Fruit fly (Drosophila melanogaster) whole organism, prepupa: ENCODE results near the gene N.

Source experiments
- CG10669 ChIP-seq: fragments of 200-800 bp; sonication (Bioruptor generic); optimal IDR thresholded peaks from 3 replicates; lab custom pipeline; 2018; ENCODE audit warnings: missing biosample characterization, mild to moderate bottlenecking, missing genetic modification characterization, moderate library complexity
- CG11294 ChIP-seq: fragments of 200-800 bp; sonication (Bioruptor generic); IDR thresholded peaks from 2 replicates; pipeline ENCODE4 v1.3.6; 2022; ENCODE audit warnings: missing biosample characterization, missing genetic modification characterization
- CG16779 ChIP-seq: fragments of 200-800 bp; sonication (Bioruptor generic); optimal IDR thresholded peaks from 3 replicates; lab custom pipeline; 2017; ENCODE audit warnings: missing biosample characterization, mild to moderate bottlenecking, missing genetic modification characterization
- CG3032 ChIP-seq: fragments of 200-800 bp; optimal IDR thresholded peaks from 2 replicates; lab custom pipeline; 2019; ENCODE audit warnings: missing biosample characterization, mild to moderate bottlenecking, missing genetic modification characterization, moderate library complexity
- CG31627 ChIP-seq: fragments of 200-800 bp; sonication (Bioruptor generic); optimal IDR thresholded peaks from 3 replicates; lab custom pipeline; 2016; ENCODE audit warnings: missing biosample characterization, missing genetic modification characterization
- CG32006 ChIP-seq: fragments of 200-800 bp; sonication (Bioruptor generic); optimal IDR thresholded peaks from 3 replicates; lab custom pipeline; 2017; ENCODE audit warnings: missing biosample characterization, mild to moderate bottlenecking, missing genetic modification characterization
- CG4318 ChIP-seq: fragments of 200-800 bp; sonication (Bioruptor generic); optimal IDR thresholded peaks from 3 replicates; lab custom pipeline; 2017; ENCODE audit warnings: missing biosample characterization, mild to moderate bottlenecking, missing genetic modification characterization
- CG6163 ChIP-seq: fragments of 200-800 bp; sonication (Bioruptor generic); IDR thresholded peaks from 3 replicates; pipeline ENCODE4 v1.3.6; 2022; ENCODE audit warnings: missing biosample characterization, missing genetic modification characterization
- CG6276 ChIP-seq: fragments of 200-800 bp; sonication (Bioruptor generic); optimal IDR thresholded peaks from 2 replicates; lab custom pipeline; 2017; ENCODE audit warnings: missing biosample characterization, mild to moderate bottlenecking, missing genetic modification characterization
- CG6792 ChIP-seq: fragments of 200-800 bp; sonication (Bioruptor generic); optimal IDR thresholded peaks from 3 replicates; lab custom pipeline; 2016; ENCODE audit warnings: missing biosample characterization, missing genetic modification characterization
- CG6808 ChIP-seq: fragments of 200-800 bp; sonication (Bioruptor generic); optimal IDR thresholded peaks from 3 replicates; lab custom pipeline; 2017; ENCODE audit warnings: missing biosample characterization, missing genetic modification characterization, mild to moderate bottlenecking, moderate library complexity, missing genetic modification reagents
- CG6854 ChIP-seq: fragments of 200-800 bp; sonication (Bioruptor generic); optimal IDR thresholded peaks from 2 replicates; lab custom pipeline; 2017; ENCODE audit warnings: missing biosample characterization, mild to moderate bottlenecking, missing genetic modification characterization
- CG7368 ChIP-seq: fragments of 200-800 bp; sonication (Bioruptor generic); optimal IDR thresholded peaks from 3 replicates; lab custom pipeline; 2016; ENCODE audit warnings: missing biosample characterization, missing genetic modification characterization
- CG8119 ChIP-seq: fragments of 200-800 bp; sonication (Bioruptor generic); IDR thresholded peaks from 3 replicates; pipeline ENCODE4 v1.3.6; 2022; ENCODE audit warnings: missing biosample characterization, missing genetic modification characterization
- CG8319 ChIP-seq: fragments of 200-800 bp; sonication (Bioruptor generic); optimal IDR thresholded peaks from 3 replicates; lab custom pipeline; 2016; ENCODE audit warnings: missing biosample characterization, missing genetic modification characterization
- CG8632 ChIP-seq: fragments of 200-800 bp; sonication (Bioruptor generic); optimal IDR thresholded peaks from 3 replicates; lab custom pipeline; 2016; ENCODE audit warnings: missing biosample characterization, missing genetic modification characterization
- CG9139 ChIP-seq: fragments of 200-800 bp; sonication (Bioruptor generic); optimal IDR thresholded peaks from 3 replicates; lab custom pipeline; 2017; ENCODE audit warnings: missing biosample characterization, mild to moderate bottlenecking, missing genetic modification characterization
- Eip75B ChIP-seq: fragments of 200-800 bp; sonication (Bioruptor generic); optimal IDR thresholded peaks from 3 replicates; lab custom pipeline; 2016; ENCODE audit warnings: missing biosample characterization, missing genetic modification characterization
- Eip78C ChIP-seq: fragments of 200-800 bp; sonication (Bioruptor generic); peaks from one replicate; lab custom pipeline; 2016; ENCODE audit warnings: missing biosample characterization, missing genetic modification characterization
- Ets21C ChIP-seq: fragments of 200-800 bp; sonication (Bioruptor generic); optimal IDR thresholded peaks from 3 replicates; lab custom pipeline; 2016; ENCODE audit warnings: missing biosample characterization, missing genetic modification characterization
- Gug ChIP-seq: fragments of 200-800 bp; sonication (Bioruptor generic); IDR thresholded peaks from 2 replicates; pipeline ENCODE4 v1.3.6; 2022; ENCODE audit warnings: missing biosample characterization, missing genetic modification characterization
- Hr38 ChIP-seq: sonication (Bioruptor generic); optimal IDR thresholded peaks from 2 replicates; lab custom pipeline; 2016; ENCODE audit warnings: missing biosample characterization, missing genetic modification characterization
- Hr39 ChIP-seq: fragments of 200-800 bp; sonication (Bioruptor generic); optimal IDR thresholded peaks from 2 replicates; lab custom pipeline; 2016; ENCODE audit warnings: missing biosample characterization, missing genetic modification characterization
- Met ChIP-seq: fragments of 200-800 bp; sonication (Bioruptor generic); optimal IDR thresholded peaks from 3 replicates; lab custom pipeline; 2016; ENCODE audit warnings: missing biosample characterization, missing genetic modification characterization
- OdsH ChIP-seq: fragments of 200-800 bp; sonication (Bioruptor generic); optimal IDR thresholded peaks from 3 replicates; lab custom pipeline; 2016; ENCODE audit warnings: missing biosample characterization, missing genetic modification characterization
- Sox102F ChIP-seq: fragments of 200-800 bp; sonication (Bioruptor generic); optimal IDR thresholded peaks from 2 replicates; lab custom pipeline; 2016; ENCODE audit warnings: missing biosample characterization, mild to moderate bottlenecking, missing genetic modification characterization
- Sox14 ChIP-seq: fragments of 200-800 bp; sonication (Bioruptor generic); optimal IDR thresholded peaks from 3 replicates; lab custom pipeline; 2016; ENCODE audit warnings: missing biosample characterization, missing genetic modification characterization
- Sox15 ChIP-seq: fragments of 200-800 bp; sonication (Bioruptor generic); optimal IDR thresholded peaks from 3 replicates; lab custom pipeline; 2016; ENCODE audit warnings: missing biosample characterization, missing genetic modification characterization
- achi ChIP-seq: fragments of 200-800 bp; sonication (Bioruptor generic); optimal IDR thresholded peaks from 3 replicates; lab custom pipeline; 2016; ENCODE audit warnings: missing biosample characterization, missing genetic modification characterization
- cyc ChIP-seq: fragments of 200-800 bp; sonication (Bioruptor generic); optimal IDR thresholded peaks from 3 replicates; lab custom pipeline; 2016; ENCODE audit warnings: missing biosample characterization, missing genetic modification characterization
- dsx ChIP-seq: fragments of 200-800 bp; optimal IDR thresholded peaks from 3 replicates; lab custom pipeline; 2019; ENCODE audit warnings: missing biosample characterization, mild to moderate bottlenecking, missing genetic modification characterization, moderate library complexity; ENCODE audit not compliant: poor library complexity, severe bottlenecking
- eg ChIP-seq: fragments of 200-800 bp; sonication (Bioruptor generic); IDR thresholded peaks from 3 replicates; pipeline ENCODE4 v1.3.6; 2022; ENCODE audit warnings: missing biosample characterization, missing genetic modification characterization
- fd59A ChIP-seq: fragments of 200-800 bp; sonication (Bioruptor generic); optimal IDR thresholded peaks from 2 replicates; lab custom pipeline; 2017; ENCODE audit warnings: missing biosample characterization, mild to moderate bottlenecking, missing genetic modification characterization, missing genetic modification reagents
- fd85E ChIP-seq: fragments of 200-800 bp; sonication (Bioruptor generic); optimal IDR thresholded peaks from 3 replicates; lab custom pipeline; 2016; ENCODE audit warnings: missing biosample characterization, missing genetic modification characterization
- fkh ChIP-seq: fragments of 200-800 bp; sonication (Bioruptor generic); optimal IDR thresholded peaks from 3 replicates; lab custom pipeline; 2017; ENCODE audit warnings: missing biosample characterization, mild to moderate bottlenecking, missing genetic modification characterization, moderate library complexity
- lz ChIP-seq: fragments of 200-800 bp; sonication (Bioruptor generic); optimal IDR thresholded peaks from 3 replicates; lab custom pipeline; 2016; ENCODE audit warnings: missing biosample characterization, missing genetic modification characterization
- pdm3 ChIP-seq: fragments of 200-800 bp; sonication (Bioruptor generic); optimal IDR thresholded peaks from 3 replicates; lab custom pipeline; 2016; ENCODE audit warnings: missing biosample characterization, missing genetic modification characterization
- spab ChIP-seq: fragments of 200-800 bp; sonication (Bioruptor generic); optimal IDR thresholded peaks from 2 replicates; lab custom pipeline; 2017; ENCODE audit warnings: missing biosample characterization, mild to moderate bottlenecking, missing genetic modification characterization, missing genetic modification reagents
- ss ChIP-seq, 2 experiments: fragments of 200-800 bp; sonication (Bioruptor generic); optimal IDR thresholded peaks; 2 replicates in 1 of 2; 3 replicates in 1 of 2; lab custom pipeline; 2017 to 2018; ENCODE audit warnings: mild to moderate bottlenecking in 2 of 2, missing biosample characterization in 2 of 2, missing genetic modification characterization in 2 of 2, moderate library complexity in 1 of 2
- svp ChIP-seq: fragments of 200-800 bp; sonication (Bioruptor generic); peaks from one replicate; lab custom pipeline; 2016; ENCODE audit warnings: missing biosample characterization, missing genetic modification characterization
- topi ChIP-seq: fragments of 200-800 bp; sonication (Bioruptor generic); optimal IDR thresholded peaks from 3 replicates; lab custom pipeline; 2016; ENCODE audit warnings: missing biosample characterization, missing genetic modification characterization
- vri ChIP-seq: fragments of 200-800 bp; sonication (Bioruptor generic); optimal IDR thresholded peaks from 3 replicates; lab custom pipeline; 2016; ENCODE audit warnings: missing biosample characterization, mild to moderate bottlenecking, missing genetic modification characterization

Gene N

DNA sequence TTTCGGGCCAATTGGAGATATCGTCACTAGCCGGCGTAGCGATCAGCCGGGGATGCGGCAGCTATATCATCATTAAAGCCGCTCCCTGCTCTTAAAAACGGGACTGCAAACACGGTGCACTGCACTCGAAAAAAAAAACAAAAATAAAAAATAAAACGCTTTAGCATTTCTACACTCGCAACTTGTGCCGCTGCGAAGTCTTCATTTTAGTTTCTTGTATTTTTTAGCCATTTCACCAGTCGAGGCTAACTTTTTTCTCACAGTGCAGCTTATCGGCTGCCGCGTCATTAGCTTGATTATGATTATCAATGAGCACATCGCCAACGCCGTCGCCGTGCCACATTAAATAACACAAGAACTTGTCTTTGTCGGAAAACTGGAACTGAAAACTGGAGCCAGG lies 48.8 kb upstream of the N start (continued):
- peak; percentile 63 for TF ChIP-seq topi (GFP tag; lab: Kevin White, UChicago)
- TF ChIP-seq CG6163 (GFP tag; lab: Robert Waterston, UW): peak; percentile 81
- TF ChIP-seq Sox14 (GFP tag; lab: Kevin White, UChicago): peak; percentile 66
- peak; percentile 51 for TF ChIP-seq CG8632 (GFP tag; lab: Kevin White, UChicago)
- TF ChIP-seq CG8319: no peak
- TF ChIP-seq CG6276 (GFP tag; lab: Kevin White, UChicago): no peak
- TF ChIP-seq Hr39: peak; percentile 78
- no peak for TF ChIP-seq CG9139 (GFP tag; lab: Kevin White, UChicago)
- TF ChIP-seq Hr38: no peak
- no peak for TF ChIP-seq CG16779 (tag; lab: Kevin White, UChicago)
- no peak for TF ChIP-seq dsx (GFP tag; lab: Kevin White, UChicago)
- TF ChIP-seq CG8119 (GFP tag; lab: Robert Waterston, UW): 0 out of 3 replicates have a peak, but pooled peaks have one; percentile 39
- TF ChIP-seq Met: peak; percentile 70
- TF ChIP-seq cyc (GFP tag; lab: Kevin White, UChicago): peak; percentile 50
- TF ChIP-seq fd85E: no peak

DNA sequence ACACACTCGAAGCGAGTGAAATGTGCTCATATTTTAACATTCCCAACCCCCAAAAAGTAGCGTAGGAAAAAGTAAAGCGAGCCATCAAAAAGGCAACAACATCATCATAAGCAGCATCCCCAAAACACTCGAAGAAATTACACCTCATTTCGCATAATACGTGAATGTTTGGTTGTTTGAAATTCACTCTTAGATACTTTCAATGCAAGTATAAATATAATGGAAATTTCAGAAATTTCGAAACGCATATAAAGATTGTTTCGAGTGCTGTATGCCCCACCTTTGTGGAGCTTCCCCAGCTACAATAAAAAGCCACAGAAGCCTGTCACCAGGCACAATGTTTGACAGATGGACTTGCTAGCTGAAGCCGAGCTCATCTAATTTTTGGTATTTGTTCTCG lies 47.6 kb upstream of the N start:
- TF ChIP-seq Eip78C (peak; percentile 75), Eip75B (GFP tag; lab: Kevin White, UChicago) (no peak), Sox102F (GFP tag; lab: Kevin White, UChicago) (no peak), ss (GFP tag; optimal IDR thresholded peaks at IDR 0.05; lab: Kevin White, UChicago) (peak in 1 of 2 experiments; percentile 8), svp (peak; percentile 56)

DNA sequence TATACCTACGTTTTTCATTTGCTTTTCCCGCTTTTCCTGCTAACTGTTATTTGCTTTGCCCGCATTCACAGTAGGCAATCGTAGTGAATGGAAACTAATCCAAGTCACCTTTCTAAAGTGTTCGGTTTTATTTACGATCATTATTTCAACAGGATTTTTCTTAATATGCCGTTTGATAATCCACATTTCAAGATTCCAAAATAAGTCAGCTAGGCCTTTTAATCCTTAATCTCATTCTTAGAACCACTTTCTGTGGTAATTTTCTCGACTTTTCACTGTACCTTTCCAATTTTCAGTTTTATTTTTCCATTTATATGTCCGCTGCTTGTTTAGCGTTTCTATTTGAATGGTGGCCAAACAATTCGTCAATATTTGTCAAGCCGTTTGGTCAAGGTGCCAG lies 43.7 kb upstream of the N start:
- TF ChIP-seq Eip78C (peak; percentile 7), CG4318 (GFP tag; lab: Kevin White, UChicago) (no peak)
- TF ChIP-seq, all 60 proteins: peak for 1

DNA sequence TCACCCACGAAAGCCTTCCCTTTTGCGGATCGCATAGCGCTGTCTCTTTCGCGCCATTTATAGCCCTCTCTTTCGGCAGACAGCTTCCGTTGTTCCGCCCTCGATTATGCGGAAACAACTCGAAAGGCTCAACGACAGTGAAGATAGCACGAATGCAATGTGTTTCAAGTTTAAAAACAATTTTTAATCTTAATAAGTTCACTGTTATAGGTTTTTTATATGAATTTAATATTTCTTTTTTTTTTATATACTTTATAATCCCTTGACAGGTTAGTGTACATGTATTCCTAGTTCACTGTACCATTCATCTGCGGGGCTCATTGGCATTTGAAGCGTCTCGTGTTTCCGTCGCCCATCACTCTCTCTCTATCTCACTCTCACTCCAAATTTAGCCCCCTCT lies 38.3 kb upstream of the N start:
- TF ChIP-seq Met (no peak), pdm3 (GFP tag; lab: Kevin White, UChicago) (no peak), Gug (GFP tag; lab: Robert Waterston, UW) (no peak), fkh (GFP tag; lab: Kevin White, UChicago) (no peak), Eip78C (peak; percentile 50), CG6163 (GFP tag; lab: Robert Waterston, UW) (0 out of 3 replicates have a peak, but pooled peaks have one; percentile 33), CG10669 (GFP tag; lab: Kevin White, UChicago) (no peak)
- TF ChIP-seq, all 60 proteins: peak for 2

DNA sequence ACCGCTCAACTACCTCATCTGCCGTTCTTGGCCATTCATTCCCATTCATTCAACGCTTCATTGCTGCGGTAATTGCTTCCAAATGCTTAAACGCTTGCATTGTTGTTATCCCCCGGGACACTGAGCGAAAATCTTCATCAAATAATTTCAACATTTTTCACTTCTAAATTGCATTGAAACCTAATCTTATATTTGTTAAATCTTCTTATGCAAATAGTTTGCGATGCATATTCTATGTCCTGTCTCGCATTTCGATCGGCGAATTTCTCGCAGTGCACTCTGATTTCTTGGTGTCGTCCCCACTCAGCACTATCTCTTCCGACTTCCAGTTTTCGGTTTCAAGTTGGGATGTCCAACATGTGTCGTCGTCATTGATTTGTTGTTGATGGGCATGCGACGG lies 37.7 kb upstream of the N start:
- peak; percentile 84 for TF ChIP-seq CG9139 (GFP tag; lab: Kevin White, UChicago)
- TF ChIP-seq CG6808 (GFP tag; lab: Kevin White, UChicago): peak; percentile 86
- TF ChIP-seq Hr38: no peak
- TF ChIP-seq Sox15 (GFP tag; lab: Kevin White, UChicago): peak; percentile 83
- TF ChIP-seq CG11294: peak; percentile 40; the same call in 1 of the 2 replicates
- peak; percentile 84 for TF ChIP-seq CG6854 (GFP tag; lab: Kevin White, UChicago)
- TF ChIP-seq cyc (GFP tag; lab: Kevin White, UChicago): peak; percentile 90
- TF ChIP-seq topi (GFP tag; lab: Kevin White, UChicago): peak; percentile 91
- peak; percentile 73 for TF ChIP-seq eg (GFP tag; lab: Robert Waterston, UW)
- peak; percentile 90 for TF ChIP-seq CG3032
- TF ChIP-seq achi (GFP tag; lab: Kevin White, UChicago): peak; percentile 85
- TF ChIP-seq fd59A: peak; percentile 83
- TF ChIP-seq pdm3 (GFP tag; lab: Kevin White, UChicago): peak; percentile 90
- peak; percentile 89 for TF ChIP-seq CG31627 (GFP tag; lab: Kevin White, UChicago)
- TF ChIP-seq lz (GFP tag; lab: Kevin White, UChicago): peak; percentile 87
- peak; percentile 89 for TF ChIP-seq Met
- peak; percentile 84 for TF ChIP-seq OdsH (GFP tag; lab: Kevin White, UChicago)
- TF ChIP-seq CG4318 (GFP tag; lab: Kevin White, UChicago): peak; percentile 73
- peak; percentile 89 for TF ChIP-seq CG7368 (GFP tag; lab: Kevin White, UChicago)
- peak; percentile 66 for TF ChIP-seq vri
- peak; percentile 80 for TF ChIP-seq CG32006 (GFP tag; lab: Kevin White, UChicago)
- TF ChIP-seq CG8319: peak; percentile 87
- TF ChIP-seq CG8632 (GFP tag; lab: Kevin White, UChicago): peak; percentile 81
- TF ChIP-seq Ets21C (GFP tag; lab: Kevin White, UChicago): peak; percentile 81
- peak; percentile 84 for TF ChIP-seq spab
- peak; percentile 82 for TF ChIP-seq fd85E
- peak; percentile 91 for TF ChIP-seq svp
- peak; percentile 90 for TF ChIP-seq CG6792
